Fruit fly (Drosophila melanogaster): Measurements from ENCODE around the gene CG15357.

DNA sequence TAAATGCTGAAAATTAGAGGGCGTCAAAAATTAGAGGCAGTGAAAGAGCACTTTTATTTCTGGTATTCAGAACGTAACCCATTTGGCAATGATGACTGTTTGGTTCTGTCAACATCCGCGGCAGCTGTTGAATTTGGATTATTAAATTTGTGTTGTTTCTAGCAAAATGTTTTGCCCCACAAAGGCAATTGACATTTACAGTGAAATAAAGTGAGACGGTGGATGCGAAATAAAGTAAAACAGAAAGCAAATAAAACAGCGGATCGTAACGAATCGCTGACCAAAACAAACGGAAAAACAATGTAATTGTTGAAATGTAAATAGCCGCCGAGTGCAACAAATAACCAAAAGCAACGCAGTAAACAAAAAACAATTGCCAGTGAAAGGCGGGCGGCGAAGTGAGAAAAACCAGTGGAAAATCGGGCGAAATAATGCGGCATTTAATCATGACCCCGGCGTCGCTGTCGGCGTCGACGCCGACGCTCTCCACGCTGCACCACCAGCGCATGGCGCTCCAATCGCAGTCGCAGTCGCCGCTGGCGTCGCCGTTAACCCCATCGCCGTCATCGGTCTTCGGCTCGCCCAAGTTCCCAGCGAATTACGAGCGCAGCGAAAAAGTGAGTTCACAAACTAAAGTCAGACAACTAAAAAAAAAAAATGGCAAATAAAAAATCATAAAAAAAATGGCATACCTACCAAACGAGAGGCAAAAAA, 32.3 kb downstream of the CG15357 start:
- TF ChIP-seq CG6854 (GFP tag; optimal IDR thresholded peaks at IDR 0.05) (no peak), Eip75B (GFP tag; optimal IDR thresholded peaks at IDR 0.05) (no peak), CG34406 (GFP tag; optimal IDR thresholded peaks at IDR 0.05) (no peak), CG6808 (GFP tag; optimal IDR thresholded peaks at IDR 0.05) (no peak), Eip78C (GFP tag) (no peak), Hr39 (GFP tag; optimal IDR thresholded peaks at IDR 0.05) (no peak), CG3032 (tag; optimal IDR thresholded peaks at IDR 0.05) (no peak)

All from whole organism, prepupa.